Worm (Caenorhabditis elegans) whole organism, L3 larva: ENCODE results near the gene pho-12.

ENCODE experiments used
- ama-1 ChIP-seq: fragments of 150-350 bp; optimal IDR thresholded peaks from 2 replicates; lab custom pipeline; 2018
- ceh-28 ChIP-seq: fragments of 150-350 bp; optimal IDR thresholded peaks from 2 replicates; lab custom pipeline; 2014; ENCODE audit warnings: missing biosample characterization, missing genetic modification reagents, missing genetic modification characterization
- hmg-11 ChIP-seq: sonication (generic microtip); optimal IDR thresholded peaks from 2 replicates; lab custom pipeline; 2016; ENCODE audit warnings: missing genetic modification characterization, missing compliant biosample characterization
- lin-39 ChIP-seq: fragments of 150-350 bp; optimal IDR thresholded peaks from 2 replicates; lab custom pipeline; 2018; ENCODE audit warnings: missing biosample characterization, missing genetic modification reagents, missing genetic modification characterization
- nhr-11 ChIP-seq: fragments of 150-350 bp; optimal IDR thresholded peaks from 2 replicates; lab custom pipeline; 2014; ENCODE audit warnings: missing biosample characterization, missing genetic modification characterization
- nhr-77 ChIP-seq: fragments of 150-350 bp; optimal IDR thresholded peaks from 2 replicates; lab custom pipeline; 2014; ENCODE audit warnings: missing biosample characterization, missing genetic modification characterization
- pha-4 ChIP-seq: fragments of 150-350 bp; optimal IDR thresholded peaks from 2 replicates; lab custom pipeline; 2014; ENCODE audit warnings: missing biosample characterization, missing genetic modification reagents, missing genetic modification characterization
- zag-1 ChIP-seq: fragments of 150-350 bp; optimal IDR thresholded peaks from 2 replicates; lab custom pipeline; 2014; ENCODE audit warnings: missing biosample characterization, missing genetic modification characterization

- TF ChIP-seq hmg-11 (tag; lab: Kevin White, UChicago) = no peak
- TF ChIP-seq lin-39 (tag; lab: Kevin White, UChicago) = no peak
- no peak for TF ChIP-seq ceh-28 (tag; lab: Kevin White, UChicago)
- no peak for TF ChIP-seq pha-4
- TF ChIP-seq zag-1 (tag; lab: Kevin White, UChicago) = no peak
- TF ChIP-seq ama-1 (lab: Kevin White, UChicago) = no peak
- TF ChIP-seq nhr-11 (tag; lab: Kevin White, UChicago) = no peak
- no peak for TF ChIP-seq nhr-77 (tag; lab: Kevin White, UChicago)
Measured at ce11 chrII:5067927-5068326, 7.3 kb upstream of the pho-12 start, which contains the start of gene C27A2.8.
